Fruit fly (Drosophila melanogaster) Kc167 (cell line): ENCODE results near the gene CG31233.

Source experiments
- Myc ChIP-seq: fragments of >200 bp; optimal IDR thresholded peaks from 2 replicates; lab custom pipeline; 2017; ENCODE audit warnings: missing external identifiers
- h ChIP-seq: fragments of >200 bp; optimal IDR thresholded peaks from 3 replicates; lab custom pipeline; 2018; ENCODE audit warnings: missing external identifiers
- insv ChIP-seq: fragments of >200 bp; optimal IDR thresholded peaks from 3 replicates; lab custom pipeline; 2018; ENCODE audit warnings: missing external identifiers
- psq ChIP-seq: fragments of >200 bp; optimal IDR thresholded peaks from 2 replicates; lab custom pipeline; 2017; ENCODE audit warnings: missing external identifiers
- ttk ChIP-seq: sonication (Bioruptor generic); optimal IDR thresholded peaks from 2 replicates; lab custom pipeline; 2017; ENCODE audit warnings: missing external identifiers

- TF ChIP-seq psq (lab: Kevin White, UChicago) (no peak), Myc (lab: Kevin White, UChicago) (no peak), ttk (lab: Kevin White, UChicago) (no peak), h (lab: Kevin White, UChicago) (no peak), insv (lab: Kevin White, UChicago) (no peak)
Measured at dm6 chr3R:21739010-21739409, 10.6 kb upstream of the CG31233 start, which contains the start of gene CG34034.
